Worm (Caenorhabditis elegans) whole organism, late embryonic: Measurements from ENCODE around the gene T23B7.2.
A peak's percentile ranks its signal among the peaks of the same experiment; 100 is the strongest.

Source experiments
- C08G9.2 ChIP-seq: sonication (generic microtip); optimal IDR thresholded peaks from 2 replicates; lab custom pipeline; 2016; ENCODE audit warnings: mild to moderate bottlenecking, missing genetic modification characterization, moderate library complexity, missing compliant biosample characterization
- K09A11.1 ChIP-seq: sonication (generic microtip); optimal IDR thresholded peaks from 2 replicates; lab custom pipeline; 2017; ENCODE audit warnings: antibody characterized with exemption, mild to moderate bottlenecking, missing genetic modification characterization, missing compliant biosample characterization; ENCODE audit not compliant: insufficient read depth
- T23F11.4 ChIP-seq: fragments of 200-800 bp; sonication (Bioruptor generic); optimal IDR thresholded peaks from 2 replicates; lab custom pipeline; 2018; ENCODE audit warnings: mild to moderate bottlenecking, missing genetic modification characterization, missing compliant biosample characterization
- ahr-1 ChIP-seq: sonication (generic microtip); optimal IDR thresholded peaks from 2 replicates; lab custom pipeline; 2016; ENCODE audit warnings: missing genetic modification characterization, missing compliant biosample characterization
- ama-1 ChIP-seq: fragments of 150-350 bp; optimal IDR thresholded peaks from 2 replicates; lab custom pipeline; 2014
- ceh-14 ChIP-seq: sonication (generic microtip); optimal IDR thresholded peaks from 2 replicates; lab custom pipeline; 2016; ENCODE audit warnings: missing genotype, missing genetic modification characterization, missing compliant biosample characterization
- ceh-18 ChIP-seq: sonication (generic microtip); optimal IDR thresholded peaks from 2 replicates; lab custom pipeline; 2016; ENCODE audit warnings: missing genetic modification characterization, missing compliant biosample characterization
- ceh-2 ChIP-seq: sonication (generic microtip); optimal IDR thresholded peaks from 2 replicates; lab custom pipeline; 2016; ENCODE audit warnings: missing genotype, missing genetic modification characterization, missing compliant biosample characterization
- ceh-34 ChIP-seq: sonication (generic microtip); optimal IDR thresholded peaks from 2 replicates; lab custom pipeline; 2016; ENCODE audit warnings: mild to moderate bottlenecking, missing genetic modification characterization, missing compliant biosample characterization
- ceh-45 ChIP-seq: fragments of 200-800 bp; sonication (Bioruptor generic); IDR thresholded peaks from 2 replicates; pipeline ENCODE4 v1.3.6; 2022; ENCODE audit warnings: missing genetic modification reagents, missing genetic modification characterization, missing compliant biosample characterization
- ceh-6 ChIP-seq: fragments of 200-800 bp; sonication (Bioruptor generic); optimal IDR thresholded peaks from 2 replicates; lab custom pipeline; 2018; ENCODE audit warnings: mild to moderate bottlenecking, missing genetic modification characterization, missing compliant biosample characterization
- dmd-4 ChIP-seq: sonication (generic microtip); optimal IDR thresholded peaks from 2 replicates; lab custom pipeline; 2016; ENCODE audit warnings: borderline replicate concordance, missing genetic modification characterization, missing compliant biosample characterization
- dve-1 ChIP-seq: sonication (generic microtip); optimal IDR thresholded peaks from 2 replicates; lab custom pipeline; 2017; ENCODE audit warnings: antibody characterized with exemption, mild to moderate bottlenecking, missing genetic modification characterization, missing compliant biosample characterization
- elt-2 ChIP-seq: sonication (generic microtip); optimal IDR thresholded peaks from 2 replicates; lab custom pipeline; 2016; ENCODE audit warnings: missing genetic modification reagents, missing genetic modification characterization, missing compliant biosample characterization
- elt-4 ChIP-seq: sonication (generic microtip); optimal IDR thresholded peaks from 2 replicates; lab custom pipeline; 2016; ENCODE audit warnings: missing genetic modification characterization, missing compliant biosample characterization
- ets-4 ChIP-seq: sonication (generic microtip); optimal IDR thresholded peaks from 2 replicates; lab custom pipeline; 2016; ENCODE audit warnings: missing genetic modification characterization, missing compliant biosample characterization
- eyg-1 ChIP-seq: sonication (generic microtip); optimal IDR thresholded peaks from 2 replicates; lab custom pipeline; 2016; ENCODE audit warnings: missing genotype, missing genetic modification characterization, missing compliant biosample characterization
- fkh-10 ChIP-seq: fragments of 150-350 bp; optimal IDR thresholded peaks from 2 replicates; lab custom pipeline; 2014; ENCODE audit warnings: missing biosample characterization, missing genetic modification reagents, missing genetic modification characterization
- gmeb-2 ChIP-seq: sonication (generic microtip); optimal IDR thresholded peaks from 2 replicates; lab custom pipeline; 2016; ENCODE audit warnings: missing genetic modification characterization, inconsistent platforms, missing compliant biosample characterization
- hlh-13 ChIP-seq: fragments of 200-800 bp; sonication (Bioruptor generic); optimal IDR thresholded peaks from 2 replicates; lab custom pipeline; 2018; ENCODE audit warnings: mild to moderate bottlenecking, missing genetic modification characterization, missing compliant biosample characterization
- hlh-15 ChIP-seq: sonication (generic microtip); optimal IDR thresholded peaks from 2 replicates; lab custom pipeline; 2016; ENCODE audit warnings: missing genetic modification characterization, missing compliant biosample characterization
- hlh-30 ChIP-seq: sonication (generic microtip); optimal IDR thresholded peaks from 2 replicates; lab custom pipeline; 2017; ENCODE audit warnings: antibody characterized with exemption, missing genetic modification characterization, missing compliant biosample characterization; ENCODE audit not compliant: insufficient read depth
- hlh-8 ChIP-seq: sonication (generic microtip); optimal IDR thresholded peaks from 2 replicates; lab custom pipeline; 2016; ENCODE audit warnings: missing genotype, missing genetic modification characterization, missing compliant biosample characterization
- nfya-1 ChIP-seq: sonication (generic microtip); optimal IDR thresholded peaks from 2 replicates; lab custom pipeline; 2017; ENCODE audit warnings: missing genetic modification characterization, mild to moderate bottlenecking, missing compliant biosample characterization, antibody characterized with exemption, moderate library complexity
- nhr-11 ChIP-seq: fragments of 150-350 bp; optimal IDR thresholded peaks from 2 replicates; lab custom pipeline; 2014; ENCODE audit warnings: missing biosample characterization, missing genetic modification characterization
- nhr-232 ChIP-seq: sonication (generic microtip); optimal IDR thresholded peaks from 2 replicates; lab custom pipeline; 2016; ENCODE audit warnings: missing genetic modification characterization, missing compliant biosample characterization
- pat-9 ChIP-seq: fragments of 200-800 bp; sonication (Bioruptor generic); optimal IDR thresholded peaks from 2 replicates; lab custom pipeline; 2018; ENCODE audit warnings: mild to moderate bottlenecking, missing genetic modification characterization, moderate library complexity, missing compliant biosample characterization
- pax-1 ChIP-seq: fragments of 150-350 bp; optimal IDR thresholded peaks from 2 replicates; lab custom pipeline; 2014; ENCODE audit warnings: missing biosample characterization, missing genetic modification characterization
- pha-4 ChIP-seq: fragments of 150-350 bp; optimal IDR thresholded peaks from 2 replicates; lab custom pipeline; 2018; ENCODE audit warnings: missing biosample characterization, missing genetic modification reagents, missing genetic modification characterization
- pqm-1 ChIP-seq: sonication (generic microtip); optimal IDR thresholded peaks from 2 replicates; lab custom pipeline; 2016; ENCODE audit warnings: missing genetic modification characterization, missing compliant biosample characterization
- ref-2 ChIP-seq: sonication (generic microtip); optimal IDR thresholded peaks from 2 replicates; lab custom pipeline; 2016; ENCODE audit warnings: missing genetic modification characterization, missing compliant biosample characterization
- sdc-2 ChIP-seq: sonication (generic microtip); optimal IDR thresholded peaks from 2 replicates; lab custom pipeline; 2016; ENCODE audit warnings: missing genotype, missing genetic modification characterization, missing compliant biosample characterization
- syd-9 ChIP-seq: sonication (generic microtip); optimal IDR thresholded peaks from 2 replicates; lab custom pipeline; 2016; ENCODE audit warnings: mild to moderate bottlenecking, missing genetic modification characterization, moderate library complexity, missing compliant biosample characterization
- tbx-7 ChIP-seq: sonication (generic microtip); optimal IDR thresholded peaks from 2 replicates; lab custom pipeline; 2016; ENCODE audit warnings: missing genotype, missing genetic modification characterization, missing compliant biosample characterization
- unc-42 ChIP-seq: sonication (generic microtip); optimal IDR thresholded peaks from 2 replicates; lab custom pipeline; 2016; ENCODE audit warnings: missing genotype, missing genetic modification characterization, missing compliant biosample characterization
- unc-55 ChIP-seq: sonication (generic microtip); optimal IDR thresholded peaks from 2 replicates; lab custom pipeline; 2017; ENCODE audit warnings: missing biosample characterization, missing genetic modification reagents, missing genetic modification characterization
- unc-86 ChIP-seq: sonication (generic microtip); optimal IDR thresholded peaks from 2 replicates; lab custom pipeline; 2016; ENCODE audit warnings: missing genetic modification characterization, missing compliant biosample characterization
- zip-5 ChIP-seq: sonication (generic microtip); optimal IDR thresholded peaks from 2 replicates; lab custom pipeline; 2016; ENCODE audit warnings: missing genetic modification characterization, missing compliant biosample characterization

The T23B7.2 gene

ce11 chrII:4858906-4859411 lies 16.9 kb upstream of the T23B7.2 start:
- TF ChIP-seq ceh-14 (no peak), K09A11.1 (tag; lab: Kevin White, UChicago) (no peak)

- TF ChIP-seq pat-9 (no peak), ahr-1 (tag; lab: Kevin White, UChicago) (no peak), pax-1 (tag; lab: Kevin White, UChicago) (no peak), pha-4 (tag; lab: Kevin White, UChicago) (no peak), ceh-34 (tag; lab: Kevin White, UChicago) (no peak), unc-55 (GFP tag; lab: Kevin White, UChicago) (no peak), hlh-30 (tag; lab: Kevin White, UChicago) (no peak), nhr-11 (tag; lab: Kevin White, UChicago) (no peak), hlh-13 (GFP tag; lab: Kevin White, UChicago) (no peak), elt-4 (no peak)
These were observed 15.9 kb upstream of the T23B7.2 start, which contains the start of gene F11G11.5 for ce11 chrII:4857873-4858364. TSS of gene F11G11.5 (plus strand) at chrII:4857923.

ce11 chrII:4857086-4857485 lies 15.0 kb upstream of the T23B7.2 start:
- no peak for TF ChIP-seq ets-4 (tag; lab: Kevin White, UChicago)
- no peak for TF ChIP-seq dve-1 (tag; lab: Kevin White, UChicago)
- TF ChIP-seq T23F11.4: no peak
- no peak for TF ChIP-seq nhr-232 (tag; lab: Kevin White, UChicago)
- TF ChIP-seq ama-1 (lab: Kevin White, UChicago): no peak
- no peak for TF ChIP-seq hlh-13 (GFP tag; lab: Kevin White, UChicago)
- no peak for TF ChIP-seq unc-55 (GFP tag; lab: Kevin White, UChicago)
- peak; percentile 98 for TF ChIP-seq elt-2 (tag; lab: Kevin White, UChicago)

ce11 chrII:4856113-4856512 lies 14.1 kb upstream of the T23B7.2 start:
- TF ChIP-seq pqm-1: no peak
- no peak for TF ChIP-seq fkh-10 (GFP tag; lab: Kevin White, UChicago)
- TF ChIP-seq ceh-6 (GFP tag; lab: Kevin White, UChicago): no peak
- no peak for TF ChIP-seq hlh-8 (tag; lab: Kevin White, UChicago)
- TF ChIP-seq, all 69 proteins: peak for 0

ce11 chrII:4855489-4855888 lies 13.4 kb upstream of the T23B7.2 start:
- TF ChIP-seq unc-42 (tag; lab: Kevin White, UChicago) (peak; percentile 22), tbx-7 (tag; lab: Kevin White, UChicago) (no peak)

- TF ChIP-seq eyg-1 (tag; lab: Kevin White, UChicago) (no peak), pqm-1 (no peak), syd-9 (tag; lab: Kevin White, UChicago) (no peak)
These were observed 12.7 kb upstream of the T23B7.2 start for ce11 chrII:4854761-4855160.

- peak; percentile 78 for TF ChIP-seq nfya-1
- TF ChIP-seq ceh-18: peak; percentile 60
- no peak for TF ChIP-seq zip-5 (tag; lab: Kevin White, UChicago)
- peak; percentile 72 for TF ChIP-seq ceh-14
- peak; percentile 29 for TF ChIP-seq ceh-2
- no peak for TF ChIP-seq hlh-15 (tag; lab: Kevin White, UChicago)
- peak; percentile 45 for TF ChIP-seq C08G9.2
- peak; percentile 19 for TF ChIP-seq gmeb-2 (tag; lab: Kevin White, UChicago)
- no peak for TF ChIP-seq ahr-1 (tag; lab: Kevin White, UChicago)
- peak; percentile 10 for TF ChIP-seq sdc-2 (tag; lab: Kevin White, UChicago)
- TF ChIP-seq dmd-4 (tag; lab: Kevin White, UChicago): no peak
- peak; percentile 6 for TF ChIP-seq nhr-232 (tag; lab: Kevin White, UChicago)
- TF ChIP-seq hlh-8 (tag; lab: Kevin White, UChicago): peak; percentile 11
- TF ChIP-seq ceh-6 (GFP tag; lab: Kevin White, UChicago): peak; percentile 43
- peak; percentile 28 for TF ChIP-seq ref-2 (tag; lab: Kevin White, UChicago)
- TF ChIP-seq ceh-45 (GFP tag; lab: Robert Waterston, UW): no peak
- TF ChIP-seq hlh-30 (tag; lab: Kevin White, UChicago): peak; percentile 64
- peak; percentile 83 for TF ChIP-seq ceh-34 (tag; lab: Kevin White, UChicago)
- TF ChIP-seq T23F11.4: peak; percentile 40
- TF ChIP-seq fkh-10 (GFP tag; lab: Kevin White, UChicago): no peak
- peak; percentile 6 for TF ChIP-seq ets-4 (tag; lab: Kevin White, UChicago)
- TF ChIP-seq unc-86: peak; percentile 68
These were observed 9.6 kb upstream of the T23B7.2 start, which contains the start of gene dnj-9 for ce11 chrII:4851594-4852106. TSS of gene dnj-9 (plus strand) at chrII:4852056.
